Fruit fly (Drosophila melanogaster) whole organism: ENCODE measurements around the gene CG11313.

ENCODE experiments used
- CG8478 ChIP-seq: fragments of >200 bp; optimal IDR thresholded peaks from 2 replicates; lab custom pipeline; 2018; ENCODE audit warnings: inconsistent platforms
- Dll ChIP-seq: fragments of >200 bp; optimal IDR thresholded peaks from 2 replicates; lab custom pipeline; 2017
- EcR ChIP-seq, 2 experiments: fragments of >200 bp; optimal IDR thresholded peaks; 2 replicates each; lab custom pipeline; 2017; ENCODE audit warnings: missing biosample characterization in 2 of 2, missing genetic modification characterization in 2 of 2, missing genetic modification reagents in 2 of 2
- pan ChIP-seq: fragments of >200 bp; optimal IDR thresholded peaks from 2 replicates; lab custom pipeline; 2017
- psq ChIP-seq: fragments of >200 bp; optimal IDR thresholded peaks from 2 replicates; lab custom pipeline; 2017
- usp ChIP-seq: fragments of >200 bp; optimal IDR thresholded peaks from 2 replicates; lab custom pipeline; 2017; ENCODE audit warnings: missing biosample characterization, missing genetic modification characterization, mixed read lengths

dm6 chr3R:30762230-30762629 lies 31.3 kb upstream of the CG11313 start:
- TF ChIP-seq usp (no peak), pan (lab: Kevin White, UChicago) (no peak), EcR (GFP tag; optimal IDR thresholded peaks at IDR 0.05; lab: Kevin White, UChicago) (no peak), CG8478 (no peak), Dll (lab: Kevin White, UChicago) (no peak), psq (lab: Kevin White, UChicago) (no peak)
